Fruit fly (Drosophila melanogaster) whole organism, embryonic: ENCODE results near the gene CG33107.

Experiments
- Aef1 ChIP-seq: fragments of 200-800 bp; sonication (Bioruptor generic); IDR thresholded peaks from 3 replicates; pipeline ENCODE4 v1.3.6; 2022; ENCODE audit warnings: missing biosample characterization, missing genetic modification characterization
- CG10267 ChIP-seq: fragments of 200-800 bp; sonication (Bioruptor generic); optimal IDR thresholded peaks from 2 replicates; lab custom pipeline; 2018; ENCODE audit warnings: missing biosample characterization, mild to moderate bottlenecking, missing genetic modification characterization, moderate library complexity
- CG11504 ChIP-seq: fragments of 200-800 bp; sonication (Bioruptor generic); optimal IDR thresholded peaks from 3 replicates; lab custom pipeline; 2019; ENCODE audit warnings: missing biosample characterization, mild to moderate bottlenecking, missing genetic modification characterization, moderate library complexity
- CG12071 ChIP-seq: fragments of 200-800 bp; sonication (Bioruptor generic); optimal IDR thresholded peaks from 3 replicates; lab custom pipeline; 2018; ENCODE audit warnings: missing biosample characterization, mild to moderate bottlenecking, missing genetic modification characterization
- CG13296 ChIP-seq: fragments of 200-800 bp; sonication (Bioruptor generic); optimal IDR thresholded peaks from 3 replicates; lab custom pipeline; 2018; ENCODE audit warnings: missing biosample characterization, mild to moderate bottlenecking, missing genetic modification characterization
- CG17612 ChIP-seq: fragments of 200-800 bp; sonication (Bioruptor generic); IDR thresholded peaks from 2 replicates; pipeline ENCODE4 v1.3.6; 2022; ENCODE audit warnings: missing biosample characterization, missing genetic modification characterization
- CG17802 ChIP-seq: fragments of 200-800 bp; sonication (Bioruptor generic); optimal IDR thresholded peaks from 2 replicates; lab custom pipeline; 2018; ENCODE audit warnings: missing biosample characterization, mild to moderate bottlenecking, missing genetic modification characterization, moderate library complexity
- CG17912 ChIP-seq: fragments of 200-800 bp; sonication (Bioruptor generic); optimal IDR thresholded peaks from 2 replicates; lab custom pipeline; 2018; ENCODE audit warnings: missing biosample characterization, mild to moderate bottlenecking, missing genetic modification characterization
- CG2120 ChIP-seq: fragments of 200-800 bp; sonication (Bioruptor generic); optimal IDR thresholded peaks from 3 replicates; lab custom pipeline; 2016; ENCODE audit warnings: missing biosample characterization, missing genetic modification characterization
- CG30431 ChIP-seq: fragments of 200-800 bp; sonication (Bioruptor generic); optimal IDR thresholded peaks from 2 replicates; lab custom pipeline; 2017; ENCODE audit warnings: missing biosample characterization, missing genetic modification characterization
- CG4617 ChIP-seq: fragments of 200-800 bp; sonication (Bioruptor generic); optimal IDR thresholded peaks from 3 replicates; lab custom pipeline; 2016; ENCODE audit warnings: missing biosample characterization, missing genetic modification characterization, borderline replicate concordance
- CG6272 ChIP-seq: fragments of 200-800 bp; sonication (Bioruptor generic); IDR thresholded peaks from 2 replicates; pipeline ENCODE4 v1.3.6; 2022; ENCODE audit warnings: missing biosample characterization, missing genetic modification characterization
- CG6765 ChIP-seq: fragments of 200-800 bp; sonication (Bioruptor generic); optimal IDR thresholded peaks from 3 replicates; lab custom pipeline; 2017; ENCODE audit warnings: missing biosample characterization, mild to moderate bottlenecking, missing genetic modification characterization
- CG7556 ChIP-seq: fragments of 200-800 bp; sonication (Bioruptor generic); optimal IDR thresholded peaks from 2 replicates; lab custom pipeline; 2017; ENCODE audit warnings: missing biosample characterization, mild to moderate bottlenecking, missing genetic modification characterization
- CG8359 ChIP-seq: fragments of 200-800 bp; sonication (Bioruptor generic); optimal IDR thresholded peaks from 2 replicates; lab custom pipeline; 2017; ENCODE audit warnings: missing biosample characterization, mild to moderate bottlenecking, missing genetic modification characterization, borderline replicate concordance
- CG9437 ChIP-seq: fragments of 200-800 bp; sonication (Bioruptor generic); optimal IDR thresholded peaks from 2 replicates; lab custom pipeline; 2018; ENCODE audit warnings: missing biosample characterization, mild to moderate bottlenecking, missing genetic modification characterization
- CG9727 ChIP-seq: fragments of 200-800 bp; sonication (Bioruptor generic); optimal IDR thresholded peaks from 3 replicates; lab custom pipeline; 2017; ENCODE audit warnings: missing biosample characterization, mild to moderate bottlenecking, missing genetic modification characterization
- D19B ChIP-seq: fragments of 200-800 bp; sonication (Bioruptor generic); optimal IDR thresholded peaks from 2 replicates; lab custom pipeline; 2017; ENCODE audit warnings: missing biosample characterization, mild to moderate bottlenecking, missing genetic modification characterization
- E2f2 ChIP-seq: fragments of 200-800 bp; sonication (Bioruptor generic); IDR thresholded peaks from 2 replicates; pipeline ENCODE4 v1.3.6; 2022; ENCODE audit warnings: missing biosample characterization, missing genetic modification characterization
- Hmx ChIP-seq: fragments of 200-800 bp; sonication (Bioruptor generic); optimal IDR thresholded peaks from 2 replicates; lab custom pipeline; 2016; ENCODE audit warnings: missing biosample characterization, missing genetic modification characterization
- NC2β ChIP-seq: fragments of 200-800 bp; sonication (Bioruptor generic); optimal IDR thresholded peaks from 2 replicates; lab custom pipeline; 2016; ENCODE audit warnings: missing biosample characterization, missing genetic modification characterization
- Neu2 ChIP-seq: fragments of 200-800 bp; sonication (Bioruptor generic); optimal IDR thresholded peaks from 3 replicates; lab custom pipeline; 2016; ENCODE audit warnings: missing biosample characterization, missing genetic modification characterization, borderline replicate concordance
- Poxn ChIP-seq: fragments of 200-800 bp; sonication (Bioruptor generic); IDR thresholded peaks from 2 replicates; pipeline ENCODE4 v1.3.6; 2022; ENCODE audit warnings: missing biosample characterization, missing genetic modification characterization
- Sox100B ChIP-seq: fragments of 200-800 bp; sonication (Bioruptor generic); optimal IDR thresholded peaks from 3 replicates; lab custom pipeline; 2018; ENCODE audit warnings: missing biosample characterization, mild to moderate bottlenecking, missing genetic modification characterization
- Spps ChIP-seq: fragments of 200-800 bp; sonication (Bioruptor generic); optimal IDR thresholded peaks from 2 replicates; lab custom pipeline; 2018; ENCODE audit warnings: missing biosample characterization, mild to moderate bottlenecking, missing genetic modification characterization
- ab ChIP-seq: fragments of 200-800 bp; sonication (Bioruptor generic); optimal IDR thresholded peaks from 2 replicates; lab custom pipeline; 2016; ENCODE audit warnings: missing biosample characterization, missing genetic modification characterization
- cato ChIP-seq: fragments of 200-800 bp; sonication (Bioruptor generic); optimal IDR thresholded peaks from 2 replicates; lab custom pipeline; 2016; ENCODE audit warnings: missing biosample characterization, missing genetic modification characterization, borderline replicate concordance
- crp ChIP-seq, 2 experiments: fragments of 200-800 bp; sonication (Bioruptor generic); optimal IDR thresholded peaks; 2 replicates in 1 of 2; 3 replicates in 1 of 2; lab custom pipeline; 2017; ENCODE audit warnings: missing biosample characterization in 2 of 2, missing genetic modification characterization in 2 of 2, mild to moderate bottlenecking in 1 of 2, moderate library complexity in 1 of 2
- danr ChIP-seq: fragments of 200-800 bp; sonication (Bioruptor generic); IDR thresholded peaks from 2 replicates; pipeline ENCODE4 v1.3.6; 2022; ENCODE audit warnings: missing biosample characterization, missing genetic modification characterization
- disco-r ChIP-seq: fragments of 200-800 bp; sonication (Bioruptor generic); optimal IDR thresholded peaks from 2 replicates; lab custom pipeline; 2016; ENCODE audit warnings: missing biosample characterization, missing genetic modification characterization
- esg ChIP-seq: fragments of 200-800 bp; sonication (Bioruptor generic); conservative IDR thresholded peaks from 2 replicates; pipeline ENCODE4 v1.3.6; 2022; ENCODE audit warnings: missing biosample characterization, missing genetic modification characterization
- gem ChIP-seq: fragments of 200-800 bp; sonication (Bioruptor generic); optimal IDR thresholded peaks from 2 replicates; lab custom pipeline; 2019; ENCODE audit warnings: missing biosample characterization, mild to moderate bottlenecking, missing genetic modification characterization, moderate library complexity
- gfzf ChIP-seq: fragments of 200-800 bp; sonication (Bioruptor generic); optimal IDR thresholded peaks from 2 replicates; lab custom pipeline; 2016; ENCODE audit warnings: missing biosample characterization, mild to moderate bottlenecking, missing genetic modification characterization, moderate library complexity
- ham ChIP-seq: fragments of 200-800 bp; sonication (Bioruptor generic); IDR thresholded peaks from 2 replicates; pipeline ENCODE4 v1.3.6; 2022; ENCODE audit warnings: missing biosample characterization, missing genetic modification characterization
- lbe ChIP-seq: fragments of 200-800 bp; sonication (Bioruptor generic); optimal IDR thresholded peaks from 2 replicates; lab custom pipeline; 2016; ENCODE audit warnings: missing biosample characterization, mild to moderate bottlenecking, missing genetic modification characterization
- lov ChIP-seq, 2 experiments: fragments of 200-800 bp in 1 of 2; fragments of >200 bp in 1 of 2; sonication (Bioruptor generic) in 1 of 2; IDR thresholded peaks in 1 of 2; optimal IDR thresholded peaks in 1 of 2; 2 replicates in 1 of 2; 3 replicates in 1 of 2; pipeline versions ENCODE4 v1.3.6 to Lab custom; 2017 to 2022; ENCODE audit warnings: missing biosample characterization in 1 of 2, missing genetic modification characterization in 1 of 2
- maf-S ChIP-seq: fragments of 200-800 bp; sonication (Bioruptor generic); optimal IDR thresholded peaks from 2 replicates; lab custom pipeline; 2016; ENCODE audit warnings: missing biosample characterization, missing genetic modification characterization
- mirr ChIP-seq: fragments of 200-800 bp; sonication (Bioruptor generic); optimal IDR thresholded peaks from 3 replicates; lab custom pipeline; 2018; ENCODE audit warnings: missing biosample characterization, mild to moderate bottlenecking, missing genetic modification characterization
- nmo ChIP-seq: fragments of 200-800 bp; sonication (Bioruptor generic); optimal IDR thresholded peaks from 2 replicates; lab custom pipeline; 2018; ENCODE audit warnings: missing biosample characterization, mild to moderate bottlenecking, missing genetic modification characterization, moderate library complexity
- onecut ChIP-seq: fragments of 200-800 bp; sonication (Bioruptor generic); IDR thresholded peaks from 2 replicates; pipeline ENCODE4 v1.3.6; 2022; ENCODE audit warnings: missing biosample characterization, missing genetic modification characterization
- pnt ChIP-seq: fragments of 200-800 bp; sonication (Bioruptor generic); optimal IDR thresholded peaks from 3 replicates; lab custom pipeline; 2016; ENCODE audit warnings: missing biosample characterization, missing genetic modification characterization
- pros ChIP-seq: fragments of 200-800 bp; sonication (Bioruptor generic); optimal IDR thresholded peaks from 3 replicates; lab custom pipeline; 2019; ENCODE audit warnings: missing biosample characterization, mild to moderate bottlenecking, missing genetic modification characterization, moderate library complexity
- sc ChIP-seq, 3 experiments: fragments of >200 bp in 2 of 3; fragments of 200-800 bp in 1 of 3; sonication (Bioruptor generic) in 1 of 3; optimal IDR thresholded peaks; 2 replicates in 2 of 3; 3 replicates in 1 of 3; lab custom pipeline; 2017; ENCODE audit warnings: mild to moderate bottlenecking in 1 of 3, missing biosample characterization in 1 of 3, missing genetic modification characterization in 1 of 3, missing genetic modification reagents in 1 of 3
- sens ChIP-seq: fragments of 200-800 bp; sonication (Bioruptor generic); peaks from one replicate; lab custom pipeline; 2016; ENCODE audit warnings: missing biosample characterization, missing genetic modification characterization
- sna ChIP-seq: fragments of 200-800 bp; sonication (Bioruptor generic); IDR thresholded peaks from 2 replicates; pipeline ENCODE4 v1.3.6; 2022; ENCODE audit warnings: missing biosample characterization, missing genetic modification characterization; ENCODE audit not compliant: partially characterized antibody
- ssp ChIP-seq: fragments of 200-800 bp; sonication (Bioruptor generic); IDR thresholded peaks from 2 replicates; pipeline ENCODE4 v1.3.6; 2022; ENCODE audit warnings: missing biosample characterization, missing genetic modification characterization
- stc ChIP-seq: fragments of 200-800 bp; sonication (Bioruptor generic); IDR thresholded peaks from 2 replicates; pipeline ENCODE4 v1.3.6; 2022; ENCODE audit warnings: missing biosample characterization, missing genetic modification characterization
- trh ChIP-seq: fragments of 200-800 bp; sonication (Bioruptor generic); optimal IDR thresholded peaks from 2 replicates; lab custom pipeline; 2016; ENCODE audit warnings: missing biosample characterization, missing genetic modification characterization
- usp ChIP-seq: fragments of >200 bp; optimal IDR thresholded peaks from 2 replicates; lab custom pipeline; 2017; ENCODE audit warnings: missing biosample characterization, missing genetic modification characterization
- zfh2 ChIP-seq: fragments of 200-800 bp; sonication (Bioruptor generic); optimal IDR thresholded peaks from 2 replicates; lab custom pipeline; 2016; ENCODE audit warnings: missing biosample characterization, missing genetic modification characterization

Gene CG33107

DNA sequence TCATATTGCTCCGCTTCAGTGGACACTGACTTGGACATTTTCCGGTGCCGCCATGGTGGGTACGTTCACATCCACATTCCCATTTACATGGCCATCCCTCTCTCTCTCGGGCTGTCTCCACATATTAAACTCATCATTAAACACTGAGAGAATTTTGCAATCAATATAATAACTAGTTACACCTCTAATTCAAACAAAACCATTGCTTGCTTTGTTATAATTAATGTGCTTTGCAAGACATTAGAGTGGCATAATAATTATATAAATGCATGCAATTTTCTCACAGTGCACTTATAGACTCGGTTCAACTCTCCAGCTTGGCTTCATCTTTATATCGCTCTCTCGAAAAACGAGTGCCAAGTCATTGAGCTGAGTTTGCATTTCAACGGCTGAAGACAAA, 40.2 kb upstream of the CG33107 start (continued):
- TF ChIP-seq D19B (no peak), ab (GFP tag; lab: Kevin White, UChicago) (no peak), esg (GFP tag; lab: Robert Waterston, UW) (peak; percentile 68), pros (GFP tag; lab: Kevin White, UChicago) (no peak), CG8359 (GFP tag; lab: Kevin White, UChicago) (no peak), CG30431 (GFP tag; lab: Kevin White, UChicago) (no peak), sna (GFP tag; lab: Robert Waterston, UW) (no peak), mirr (no peak), pnt (GFP tag; lab: Kevin White, UChicago) (peak; percentile 64), E2f2 (GFP tag; lab: Robert Waterston, UW) (peak; percentile 49), maf-S (GFP tag; lab: Kevin White, UChicago) (no peak), CG2120 (GFP tag; lab: Kevin White, UChicago) (peak; percentile 46), sc (optimal IDR thresholded peaks at IDR 0.05; lab: Kevin White, UChicago) (no peak), sc (GFP tag; optimal IDR thresholded peaks at IDR 0.05; lab: Kevin White, UChicago) (peak; percentile 35), gem (tag; lab: Kevin White, UChicago) (no peak), CG11504 (tag; lab: Kevin White, UChicago) (no peak), CG17912 (GFP tag; lab: Kevin White, UChicago) (no peak), NC2β (GFP tag; lab: Kevin White, UChicago) (peak; percentile 30), onecut (GFP tag; lab: Robert Waterston, UW) (peak; percentile 51), CG9437 (GFP tag; lab: Kevin White, UChicago) (peak; percentile 28), ssp (GFP tag; lab: Robert Waterston, UW) (peak; percentile 61), crp (GFP tag; optimal IDR thresholded peaks at IDR 0.05; lab: Kevin White, UChicago) (no peak), CG13296 (GFP tag; lab: Kevin White, UChicago) (no peak), CG4617 (no peak), danr (peak; percentile 53; the same call in 1 of the 2 replicates), Hmx (no peak), ham (no peak), Poxn (GFP tag; lab: Robert Waterston, UW) (no peak), nmo (GFP tag; lab: Kevin White, UChicago) (peak; percentile 61), sens (GFP tag; lab: Kevin White, UChicago) (peak; percentile 97), stc (peak; percentile 76), CG17612 (GFP tag; lab: Robert Waterston, UW) (no peak), trh (GFP tag; lab: Kevin White, UChicago) (peak; percentile 8), CG17802 (peak; percentile 29), usp (GFP tag; lab: Kevin White, UChicago) (no peak), gfzf (no peak), disco-r (GFP tag; lab: Kevin White, UChicago) (peak; percentile 20), CG6765 (GFP tag; lab: Kevin White, UChicago) (no peak), CG7556 (GFP tag; lab: Kevin White, UChicago) (peak; percentile 54), CG9727 (GFP tag; lab: Kevin White, UChicago) (peak; percentile 42), Sox100B (no peak), lbe (GFP tag; lab: Kevin White, UChicago) (no peak), CG12071 (GFP tag; lab: Kevin White, UChicago) (peak; percentile 62), cato (GFP tag; lab: Kevin White, UChicago) (no peak), lov (optimal IDR thresholded peaks at IDR 0.05; lab: Kevin White, UChicago) (no peak), lov (GFP tag; IDR thresholded peaks at IDR 0.05; lab: Robert Waterston, UW) (0 out of 3 replicates have a peak, but pooled peaks have one; percentile 74), Neu2 (GFP tag; lab: Kevin White, UChicago) (no peak), zfh2 (GFP tag; lab: Kevin White, UChicago) (no peak), CG10267 (peak; percentile 53), Aef1 (GFP tag; lab: Robert Waterston, UW) (peak; percentile 56), Spps (tag; lab: Kevin White, UChicago) (no peak), CG6272 (peak; percentile 48; the same call in 1 of the 2 replicates)
